Worm (Caenorhabditis elegans): ENCODE measurements around the gene F10G2.2.

The F10G2.2 gene

DNA sequence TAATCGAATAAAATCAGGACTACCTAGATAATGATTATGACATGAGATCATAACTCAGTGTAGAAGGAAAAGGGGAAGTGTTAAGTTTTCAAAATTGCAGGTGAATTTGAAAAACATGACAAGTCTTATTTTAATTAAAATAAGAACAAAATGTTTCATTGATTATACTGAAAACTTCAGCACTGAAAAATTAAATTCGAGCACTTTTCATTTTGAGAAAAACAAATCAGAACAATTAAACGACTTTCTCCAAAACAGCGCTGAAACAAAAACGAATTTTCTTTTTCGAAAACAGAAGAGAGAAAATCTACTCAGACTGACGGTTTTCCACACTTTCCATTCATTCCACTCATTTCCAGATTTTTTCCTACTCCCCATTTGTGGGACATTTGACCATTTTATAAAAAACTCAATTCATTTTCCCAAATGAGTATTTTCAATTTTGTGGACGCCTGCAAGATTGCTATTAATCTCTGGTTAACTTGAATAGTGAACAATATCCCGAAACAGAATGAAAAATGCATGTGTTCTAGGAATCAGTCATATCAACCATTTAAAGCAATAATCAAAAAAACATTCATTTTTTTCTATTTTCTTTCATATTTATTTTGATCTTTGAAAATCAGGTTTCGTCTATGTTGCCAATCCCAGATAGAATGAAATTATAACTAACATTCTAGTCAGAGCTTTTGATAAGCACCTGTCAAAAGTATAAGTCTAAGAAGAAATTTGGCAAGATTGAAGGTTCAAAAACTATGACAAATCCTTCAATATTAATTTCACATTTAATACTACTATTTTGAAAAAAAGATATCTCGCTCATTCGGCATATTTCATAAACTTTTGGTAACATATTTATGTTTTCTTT lies 21.5 kb downstream of the F10G2.2 start, which contains the start of the genes srh-231 and srh-275:
TSS of gene srh-231 (minus strand) at position 51 of the 868 bp plus-strand sequence.
TSS of gene srh-275 (plus strand) at position 818 of the 868 bp plus-strand sequence.
- TF ChIP-seq sea-1 (GFP tag; conservative IDR thresholded peaks at IDR 0.05), result no peak
- TF ChIP-seq pes-1 (GFP tag; IDR thresholded peaks at IDR 0.05), result no peak
- TF ChIP-seq ama-1 (optimal IDR thresholded peaks at IDR 0.05), result no peak
- no peak for TF ChIP-seq hnd-1 (tag; optimal IDR thresholded peaks at IDR 0.05)
- TF ChIP-seq ets-7 (tag; optimal IDR thresholded peaks at IDR 0.05), result no peak
- no peak for TF ChIP-seq B0310.2 (tag; optimal IDR thresholded peaks at IDR 0.05)
- no peak for TF ChIP-seq ceh-36 (tag; optimal IDR thresholded peaks at IDR 0.05)
- TF ChIP-seq scrt-1 (GFP tag; IDR thresholded peaks at IDR 0.05), result no peak
- no peak for TF ChIP-seq aly-1 (tag; optimal IDR thresholded peaks at IDR 0.05)
- no peak for TF ChIP-seq hmbx-1 (tag; optimal IDR thresholded peaks at IDR 0.05)
- no peak for TF ChIP-seq hmg-4 (GFP tag; optimal IDR thresholded peaks at IDR 0.05)
- no peak for TF ChIP-seq flt-1 (GFP tag; IDR thresholded peaks at IDR 0.05)
- TF ChIP-seq tbx-11 (GFP tag; IDR thresholded peaks at IDR 0.05), result no peak

DNA sequence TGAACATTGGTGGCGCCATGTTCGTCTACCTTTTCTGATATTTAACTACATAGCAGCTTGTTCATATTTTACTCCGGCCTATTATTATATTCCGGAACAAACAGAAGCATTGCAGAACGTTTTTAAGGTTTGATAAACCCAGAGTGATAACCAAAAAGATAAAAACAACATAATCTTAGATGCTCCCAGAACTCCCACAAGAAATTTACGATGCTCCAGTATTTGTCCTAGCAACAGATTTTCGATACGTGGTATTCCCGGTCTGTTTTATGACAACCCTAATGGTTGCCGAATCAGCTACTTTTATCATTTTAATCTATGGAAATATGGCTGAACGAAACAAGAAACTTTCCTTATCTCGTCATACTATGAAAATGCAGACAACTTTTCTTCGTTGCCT lies 22.6 kb downstream of the F10G2.2 start:
- no peak for TF ChIP-seq tra-4 (tag; optimal IDR thresholded peaks at IDR 0.05)

DNA sequence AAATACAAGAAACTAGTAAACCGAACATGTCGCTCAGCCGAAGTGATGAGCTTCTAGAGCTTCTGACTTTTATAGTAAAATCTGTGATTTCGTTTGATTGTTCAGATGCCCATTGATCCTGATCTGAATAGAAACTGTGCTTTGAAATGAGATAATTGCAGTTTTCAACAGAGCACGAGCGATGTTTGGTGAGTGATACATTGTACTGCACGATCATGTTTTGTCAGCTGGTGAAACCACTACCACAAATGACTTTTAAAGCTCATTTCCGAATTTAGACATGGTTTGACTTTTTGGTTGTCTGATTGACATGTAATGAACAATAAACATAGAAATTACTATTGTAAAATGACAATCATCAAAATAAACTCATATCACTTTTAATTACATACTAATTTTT lies 24.5 kb downstream of the F10G2.2 start, which contains the start of gene tag-293:
TSS of gene tag-293 (minus strand) at position 101 of the 400 bp plus-strand sequence.
- TF ChIP-seq hnd-1 (tag; optimal IDR thresholded peaks at IDR 0.05) (no peak), tra-4 (tag; optimal IDR thresholded peaks at IDR 0.05) (no peak), flt-1 (GFP tag; IDR thresholded peaks at IDR 0.05) (no peak), hmbx-1 (tag; optimal IDR thresholded peaks at IDR 0.05) (no peak), ama-1 (optimal IDR thresholded peaks at IDR 0.05) (no peak), ets-7 (tag; optimal IDR thresholded peaks at IDR 0.05) (no peak), ceh-36 (tag; optimal IDR thresholded peaks at IDR 0.05) (no peak), B0310.2 (tag; optimal IDR thresholded peaks at IDR 0.05) (no peak), aly-1 (tag; optimal IDR thresholded peaks at IDR 0.05) (no peak), scrt-1 (GFP tag; IDR thresholded peaks at IDR 0.05) (no peak)

DNA sequence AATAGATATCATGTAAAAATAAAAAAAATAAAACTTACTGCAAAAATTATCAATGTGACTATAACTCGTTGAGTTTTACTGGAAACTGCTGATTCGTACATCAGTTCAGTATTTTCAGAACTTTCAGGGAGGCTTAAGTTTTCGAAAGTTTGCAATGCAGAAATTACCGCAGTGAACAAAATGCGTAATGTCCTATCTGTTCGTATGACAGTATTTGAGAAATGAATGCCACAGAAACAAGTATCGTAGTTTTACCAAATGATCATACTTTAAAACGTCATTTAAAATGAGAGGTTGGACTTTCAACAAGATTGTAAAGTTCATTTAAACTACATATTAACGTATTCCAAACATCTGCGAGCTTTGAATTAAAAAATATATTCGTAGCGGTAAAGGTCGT lies 25.7 kb downstream of the F10G2.2 start, which contains the start of gene C03G6.21:
TSS of gene C03G6.21 (minus strand) at position 101 of the 400 bp plus-strand sequence.
- TF ChIP-seq tbx-11 (GFP tag; IDR thresholded peaks at IDR 0.05) (no peak), hmg-4 (GFP tag; optimal IDR thresholded peaks at IDR 0.05) (no peak), hmbx-1 (tag; optimal IDR thresholded peaks at IDR 0.05) (no peak)

DNA sequence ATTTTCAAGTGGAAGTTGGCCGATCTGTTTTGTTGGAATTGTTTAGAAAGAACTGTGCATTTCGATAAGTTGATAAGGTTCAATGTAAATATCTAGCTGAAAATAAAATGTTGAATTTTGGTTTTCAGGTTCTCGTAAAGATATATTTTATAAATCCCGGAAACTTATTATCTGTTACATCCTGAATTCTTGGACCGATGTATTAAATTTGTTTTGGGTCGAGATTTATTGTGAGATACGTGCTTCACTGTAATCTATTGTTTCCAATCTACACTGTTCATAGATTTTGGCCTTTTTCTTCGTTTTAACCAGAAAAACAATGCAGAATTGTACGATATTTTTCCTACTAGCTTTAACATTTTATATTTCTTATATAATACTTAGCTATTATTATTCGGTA lies 26.2 kb downstream of the F10G2.2 start, which contains the start of gene C03G6.6:
TSS of gene C03G6.6 (plus strand) at position 301 of the 400 bp plus-strand sequence.
- no peak for TF ChIP-seq B0310.2 (tag; optimal IDR thresholded peaks at IDR 0.05)
- no peak for TF ChIP-seq tbx-11 (GFP tag; IDR thresholded peaks at IDR 0.05)
- TF ChIP-seq hmg-4 (GFP tag; optimal IDR thresholded peaks at IDR 0.05), result no peak
- no peak for TF ChIP-seq tra-4 (tag; optimal IDR thresholded peaks at IDR 0.05)
- no peak for TF ChIP-seq ceh-36 (tag; optimal IDR thresholded peaks at IDR 0.05)
- TF ChIP-seq aly-1 (tag; optimal IDR thresholded peaks at IDR 0.05), result no peak
- TF ChIP-seq hmbx-1 (tag; optimal IDR thresholded peaks at IDR 0.05), result no peak
- no peak for TF ChIP-seq hnd-1 (tag; optimal IDR thresholded peaks at IDR 0.05)
- TF ChIP-seq pes-1 (GFP tag; IDR thresholded peaks at IDR 0.05), result no peak
- TF ChIP-seq scrt-1 (GFP tag; IDR thresholded peaks at IDR 0.05), result no peak
- no peak for TF ChIP-seq F13C5.2 (tag; optimal IDR thresholded peaks at IDR 0.05)
- TF ChIP-seq ets-7 (tag; optimal IDR thresholded peaks at IDR 0.05), result no peak

ce11 chrV:7361673-7362072 lies 30.7 kb downstream of the F10G2.2 start, which contains the start of gene cyp-35A1:
Gene cyp-35A1, minus strand, starts transcription at chrV:7361773.
- TF ChIP-seq aly-1 (tag; optimal IDR thresholded peaks at IDR 0.05) (no peak), F13C5.2 (tag; optimal IDR thresholded peaks at IDR 0.05) (no peak), ama-1 (optimal IDR thresholded peaks at IDR 0.05) (no peak), ceh-13 (GFP tag; optimal IDR thresholded peaks at IDR 0.05) (no peak), scrt-1 (GFP tag; IDR thresholded peaks at IDR 0.05) (no peak), hnd-1 (tag; optimal IDR thresholded peaks at IDR 0.05) (no peak)

DNA sequence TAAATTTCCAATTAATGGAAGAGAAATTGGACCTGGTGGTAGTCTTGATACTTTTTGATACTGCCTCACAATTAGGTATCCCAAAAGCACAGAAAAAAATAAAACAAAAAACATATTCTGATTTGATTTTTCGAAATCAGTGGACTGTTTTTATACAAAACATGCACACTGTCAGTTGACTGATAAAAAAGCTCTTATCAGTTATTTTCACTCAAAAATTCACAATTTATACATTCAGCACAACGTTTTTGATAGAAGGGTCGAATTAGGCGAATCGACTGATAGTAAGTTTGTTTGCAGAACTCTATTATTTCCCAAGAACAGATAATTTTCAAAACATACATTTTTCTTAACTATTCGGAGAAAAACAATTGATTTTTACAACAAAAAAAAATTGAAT lies 33.1 kb downstream of the F10G2.2 start, which contains the start of gene cyp-35A2:
TSS of gene cyp-35A2 (minus strand) at position 124 of the 400 bp plus-strand sequence.
- TF ChIP-seq tbx-37 (GFP tag; conservative IDR thresholded peaks at IDR 0.05), result no peak
- TF ChIP-seq scrt-1 (GFP tag; IDR thresholded peaks at IDR 0.05), result no peak
- TF ChIP-seq hmg-4 (GFP tag; optimal IDR thresholded peaks at IDR 0.05), result no peak
- TF ChIP-seq B0310.2 (tag; optimal IDR thresholded peaks at IDR 0.05), result no peak
- TF ChIP-seq aly-1 (tag; optimal IDR thresholded peaks at IDR 0.05), result no peak
- TF ChIP-seq F13C5.2 (tag; optimal IDR thresholded peaks at IDR 0.05), result no peak
- TF ChIP-seq pes-1 (GFP tag; IDR thresholded peaks at IDR 0.05), result no peak
- no peak for TF ChIP-seq sea-1 (GFP tag; conservative IDR thresholded peaks at IDR 0.05)
- no peak for TF ChIP-seq ceh-13 (GFP tag; optimal IDR thresholded peaks at IDR 0.05)
- TF ChIP-seq ets-7 (tag; optimal IDR thresholded peaks at IDR 0.05), result no peak
- TF ChIP-seq hnd-1 (tag; optimal IDR thresholded peaks at IDR 0.05), result no peak

DNA sequence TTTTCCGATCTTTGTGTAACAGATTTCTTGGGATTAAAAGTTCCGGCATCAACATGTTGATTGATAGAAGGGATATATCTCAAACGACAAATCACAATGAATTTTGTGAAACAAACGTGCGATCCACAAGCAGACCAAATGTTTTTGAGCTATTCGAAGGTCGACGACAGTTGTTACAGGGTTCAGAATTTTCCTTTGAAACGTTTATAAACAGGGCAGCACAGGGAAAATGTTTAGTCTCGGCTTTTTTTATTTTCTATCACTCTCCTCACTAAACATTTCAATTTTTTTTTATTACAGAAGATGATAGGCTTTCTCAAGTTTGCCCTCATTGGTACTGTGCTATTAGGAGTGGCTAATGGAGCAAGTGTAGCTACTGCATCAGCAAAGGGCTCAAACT lies 34.0 kb downstream of the F10G2.2 start, which contains the start of gene exc-13:
TSS of gene exc-13 (plus strand) at position 301 of the 400 bp plus-strand sequence.
- TF ChIP-seq hmg-4 (GFP tag; optimal IDR thresholded peaks at IDR 0.05) (no peak), ceh-36 (tag; optimal IDR thresholded peaks at IDR 0.05) (no peak), tra-4 (tag; optimal IDR thresholded peaks at IDR 0.05) (no peak), ets-7 (tag; optimal IDR thresholded peaks at IDR 0.05) (no peak), tbx-11 (GFP tag; IDR thresholded peaks at IDR 0.05) (no peak), F13C5.2 (tag; optimal IDR thresholded peaks at IDR 0.05) (no peak), pes-1 (GFP tag; IDR thresholded peaks at IDR 0.05) (no peak), scrt-1 (GFP tag; IDR thresholded peaks at IDR 0.05) (no peak), tbx-37 (GFP tag; conservative IDR thresholded peaks at IDR 0.05) (no peak)
